Fruit fly (Drosophila melanogaster) whole organism, pupa: ENCODE measurements around the gene SoxN.

Experiments
- CG13204 ChIP-seq: fragments of 200-800 bp; sonication (Bioruptor generic); optimal IDR thresholded peaks from 2 replicates; lab custom pipeline; 2018; ENCODE audit warnings: missing biosample characterization, mild to moderate bottlenecking, missing genetic modification characterization, moderate library complexity
- CG14655 ChIP-seq: fragments of 200-800 bp; sonication (Bioruptor generic); optimal IDR thresholded peaks from 3 replicates; lab custom pipeline; 2017; ENCODE audit warnings: mild to moderate bottlenecking, missing biosample characterization, missing genetic modification reagents, missing genetic modification characterization
- CG17806 ChIP-seq: fragments of 200-800 bp; sonication (Bioruptor generic); optimal IDR thresholded peaks from 2 replicates; lab custom pipeline; 2018; ENCODE audit warnings: missing biosample characterization, mild to moderate bottlenecking, missing genetic modification characterization, moderate library complexity
- CG4496 ChIP-seq: fragments of 200-800 bp; sonication (Bioruptor generic); IDR thresholded peaks from 3 replicates; pipeline ENCODE4 v1.3.6; 2022; ENCODE audit warnings: missing biosample characterization, missing genetic modification characterization
- CG8301 ChIP-seq: fragments of 200-800 bp; sonication (Bioruptor generic); optimal IDR thresholded peaks from 2 replicates; lab custom pipeline; 2018; ENCODE audit warnings: missing biosample characterization, mild to moderate bottlenecking, missing genetic modification characterization
- D1 ChIP-seq: fragments of 200-800 bp; sonication (Bioruptor generic); optimal IDR thresholded peaks from 2 replicates; lab custom pipeline; 2018; ENCODE audit warnings: missing biosample characterization, mild to moderate bottlenecking, missing genetic modification characterization, moderate library complexity
- EcR ChIP-seq: fragments of 200-800 bp; sonication (Bioruptor generic); optimal IDR thresholded peaks from 3 replicates; lab custom pipeline; 2019; ENCODE audit warnings: missing biosample characterization, missing genetic modification characterization, mild to moderate bottlenecking, moderate library complexity, missing genetic modification reagents
- Ets98B ChIP-seq: fragments of 200-800 bp; sonication (Bioruptor generic); IDR thresholded peaks from 2 replicates; pipeline ENCODE4 v1.3.6; 2022; ENCODE audit warnings: missing biosample characterization, missing genetic modification characterization
- Pif1A ChIP-seq: fragments of 200-800 bp; sonication (Bioruptor generic); optimal IDR thresholded peaks from 3 replicates; lab custom pipeline; 2016; ENCODE audit warnings: missing biosample characterization, missing genetic modification characterization
- Snoo ChIP-seq: fragments of 200-800 bp; sonication (Bioruptor generic); optimal IDR thresholded peaks from 3 replicates; lab custom pipeline; 2017; ENCODE audit warnings: missing biosample characterization, mild to moderate bottlenecking, missing genetic modification characterization, inconsistent platforms
- fd96Ca ChIP-seq: fragments of 200-800 bp; sonication (Bioruptor generic); IDR thresholded peaks from 3 replicates; pipeline ENCODE4 v1.3.6; 2022; ENCODE audit warnings: missing biosample characterization, missing genetic modification characterization
- gl ChIP-seq: fragments of 200-800 bp; sonication (Bioruptor generic); optimal IDR thresholded peaks from 2 replicates; lab custom pipeline; 2018; ENCODE audit warnings: missing biosample characterization, mild to moderate bottlenecking, missing genetic modification characterization
- rn ChIP-seq: fragments of 200-800 bp; sonication (Bioruptor generic); IDR thresholded peaks from 2 replicates; pipeline ENCODE4 v1.3.6; 2022; ENCODE audit warnings: missing biosample characterization, missing genetic modification characterization

DNA sequence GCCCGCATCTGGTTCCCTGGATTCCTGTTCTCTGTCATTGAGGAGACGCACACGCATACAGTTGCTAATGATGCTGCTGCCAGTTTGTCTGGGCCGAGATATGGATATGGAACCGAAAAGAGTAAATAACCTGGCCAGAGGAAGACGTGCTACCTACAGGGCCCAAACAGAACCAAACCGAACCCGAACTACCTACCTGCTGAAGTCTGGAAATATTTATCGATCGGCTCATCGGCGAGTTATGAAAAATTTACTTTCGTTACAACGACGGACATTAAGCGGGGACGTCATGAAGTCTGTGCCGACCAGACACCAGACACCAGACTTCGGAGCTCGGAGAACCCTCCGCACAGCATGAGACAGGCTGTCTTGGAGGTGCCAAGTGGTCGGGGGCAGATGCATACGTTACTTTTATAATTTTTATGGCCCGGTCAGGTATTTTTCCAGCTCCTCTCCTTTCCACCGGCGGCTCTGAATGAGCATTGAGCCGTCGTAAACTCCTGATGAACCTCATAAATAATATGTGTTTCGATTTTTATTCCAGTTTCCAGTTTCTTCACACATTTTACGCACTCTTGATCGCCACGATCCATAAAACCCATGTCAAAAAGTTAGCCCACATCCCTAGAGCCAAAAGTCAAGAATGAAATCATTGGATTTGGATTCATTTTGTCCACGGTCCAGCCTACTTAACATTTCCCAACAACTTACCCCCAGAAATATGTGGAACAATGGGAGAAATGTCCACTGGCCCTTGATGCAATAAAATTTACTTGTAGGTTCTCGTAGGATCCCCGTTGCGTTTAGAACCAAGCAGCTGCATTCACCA is 21.5 kb downstream of the SoxN start:
- no peak for TF ChIP-seq CG14655 (GFP tag; lab: Kevin White, UChicago)
- TF ChIP-seq CG17806 (tag; lab: Kevin White, UChicago) = no peak
- TF ChIP-seq CG8301 = no peak
- TF ChIP-seq D1 (tag; lab: Kevin White, UChicago) = no peak
- TF ChIP-seq fd96Ca = no peak
- peak; percentile 90 for TF ChIP-seq Snoo (tag; lab: Kevin White, UChicago)
- no peak for TF ChIP-seq gl (tag; lab: Kevin White, UChicago)
- peak; percentile 81 for TF ChIP-seq EcR (GFP tag; lab: Kevin White, UChicago)
- no peak for TF ChIP-seq Ets98B (GFP tag; lab: Robert Waterston, UW)
- TF ChIP-seq CG13204 = no peak
- no peak for TF ChIP-seq CG4496 (GFP tag; lab: Robert Waterston, UW)
- no peak for TF ChIP-seq Pif1A (GFP tag; lab: Kevin White, UChicago)
- no peak for TF ChIP-seq rn (GFP tag; lab: Robert Waterston, UW)
